Worm (Caenorhabditis elegans) whole organism, midembryonic: Measurements from ENCODE around the gene C17G1.2.

Experiments used
- T22C8.4 ChIP-seq: fragments of 200-800 bp; sonication (Bioruptor generic); IDR thresholded peaks from 2 replicates; pipeline ENCODE4 v1.3.6; 2022; ENCODE audit warnings: missing genetic modification characterization, missing compliant biosample characterization
- tab-1 ChIP-seq: fragments of 200-800 bp; sonication (Bioruptor generic); IDR thresholded peaks from 2 replicates; pipeline ENCODE4 v1.3.6; 2022; ENCODE audit warnings: missing genetic modification characterization, missing compliant biosample characterization
- ztf-23 ChIP-seq: fragments of 200-800 bp; sonication (Bioruptor generic); IDR thresholded peaks from 2 replicates; pipeline ENCODE4 v1.3.6; 2022; ENCODE audit warnings: missing genetic modification reagents, missing genetic modification characterization, missing compliant biosample characterization
- ztf-29 ChIP-seq: fragments of 200-800 bp; sonication (Bioruptor generic); IDR thresholded peaks from 2 replicates; pipeline ENCODE4 v1.3.6; 2022; ENCODE audit warnings: missing genetic modification reagents, missing genetic modification characterization, missing compliant biosample characterization

DNA sequence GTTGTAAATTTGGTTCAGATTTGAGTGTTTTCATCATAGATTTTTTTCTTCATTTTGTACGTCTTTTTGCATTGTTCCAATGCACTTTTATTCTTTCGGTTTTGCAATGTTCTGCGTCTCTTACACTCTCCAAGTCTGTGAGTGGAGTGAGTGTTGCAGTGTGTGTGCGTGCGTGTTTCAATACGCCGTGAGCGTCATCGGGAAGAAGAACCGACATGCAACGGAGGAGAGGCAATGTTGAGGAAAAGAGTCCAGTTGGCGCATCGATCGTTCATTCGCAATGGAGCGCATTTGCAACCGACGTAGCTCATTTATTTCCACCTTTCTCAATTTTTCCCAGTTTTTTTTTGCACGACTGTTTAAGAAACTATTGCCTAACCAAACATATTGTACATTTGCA is 37.2 kb downstream of the C17G1.2 start, which contains the start of gene ZC506.1:
- no peak for TF ChIP-seq ztf-29
- peak; percentile 72 for TF ChIP-seq ztf-23 (GFP tag; lab: Robert Waterston, UW)
- TF ChIP-seq tab-1 (GFP tag; lab: Robert Waterston, UW) = no peak
- TF ChIP-seq T22C8.4 (GFP tag; lab: Robert Waterston, UW) = peak; percentile 95
